Worm (Caenorhabditis elegans) whole organism, midembryonic: Measurements from ENCODE around the gene F28F5.6.

Source experiments
- flt-1 ChIP-seq: fragments of 200-800 bp; sonication (Bioruptor generic); IDR thresholded peaks from 2 replicates; pipeline ENCODE4 v1.3.6; 2022; ENCODE audit warnings: missing genetic modification characterization, missing compliant biosample characterization
- med-1 ChIP-seq: sonication (generic microtip); optimal IDR thresholded peaks from 2 replicates; lab custom pipeline; 2017; ENCODE audit warnings: missing genetic modification characterization, mild to moderate bottlenecking, missing compliant biosample characterization, antibody characterized with exemption, missing genetic modification reagents; ENCODE audit not compliant: insufficient read depth
- tab-1 ChIP-seq: fragments of 200-800 bp; sonication (Bioruptor generic); IDR thresholded peaks from 2 replicates; pipeline ENCODE4 v1.3.6; 2022; ENCODE audit warnings: missing genetic modification characterization, missing compliant biosample characterization

DNA sequence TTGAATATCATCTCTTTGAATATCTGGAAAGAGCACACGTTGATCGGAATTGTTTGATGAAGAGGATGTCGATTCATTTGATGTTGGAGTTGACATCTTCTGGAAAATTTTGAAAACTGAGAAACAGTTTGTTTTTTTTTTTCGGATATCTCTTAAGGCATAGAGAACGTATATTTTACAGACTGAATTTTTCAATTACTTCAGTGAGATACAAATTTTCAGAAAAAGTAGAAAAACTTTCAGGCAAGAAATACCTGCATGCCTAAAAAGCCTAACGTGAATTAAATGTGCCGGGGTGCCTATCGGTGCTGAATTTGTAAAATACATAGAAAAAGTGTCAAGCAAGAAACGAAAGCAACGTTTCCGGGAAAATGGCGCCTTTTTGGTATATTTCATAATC lies 37.5 kb upstream of the F28F5.6 start, which contains the start of gene zak-1:
- TF ChIP-seq tab-1 (GFP tag; lab: Robert Waterston, UW) (no peak), med-1 (GFP tag; lab: Kevin White, UChicago) (no peak), flt-1 (GFP tag; lab: Robert Waterston, UW) (no peak)
